Fruit fly (Drosophila melanogaster) whole organism, prepupa: Measurements from ENCODE around the gene beat-Ib.
A peak's percentile ranks its signal among the peaks of the same experiment; 100 is the strongest.

Experiments used
- CG3032 ChIP-seq: fragments of 200-800 bp; optimal IDR thresholded peaks from 2 replicates; lab custom pipeline; 2019; ENCODE audit warnings: missing biosample characterization, mild to moderate bottlenecking, missing genetic modification characterization, moderate library complexity
- CG31627 ChIP-seq: fragments of 200-800 bp; sonication (Bioruptor generic); optimal IDR thresholded peaks from 3 replicates; lab custom pipeline; 2016; ENCODE audit warnings: missing biosample characterization, missing genetic modification characterization
- CG32006 ChIP-seq: fragments of 200-800 bp; sonication (Bioruptor generic); optimal IDR thresholded peaks from 3 replicates; lab custom pipeline; 2017; ENCODE audit warnings: missing biosample characterization, mild to moderate bottlenecking, missing genetic modification characterization
- CG6854 ChIP-seq: fragments of 200-800 bp; sonication (Bioruptor generic); optimal IDR thresholded peaks from 2 replicates; lab custom pipeline; 2017; ENCODE audit warnings: missing biosample characterization, mild to moderate bottlenecking, missing genetic modification characterization
- Gug ChIP-seq: fragments of 200-800 bp; sonication (Bioruptor generic); IDR thresholded peaks from 2 replicates; pipeline ENCODE4 v1.3.6; 2022; ENCODE audit warnings: missing biosample characterization, missing genetic modification characterization
- Hr39 ChIP-seq: fragments of 200-800 bp; sonication (Bioruptor generic); optimal IDR thresholded peaks from 2 replicates; lab custom pipeline; 2016; ENCODE audit warnings: missing biosample characterization, missing genetic modification characterization
- OdsH ChIP-seq: fragments of 200-800 bp; sonication (Bioruptor generic); optimal IDR thresholded peaks from 3 replicates; lab custom pipeline; 2016; ENCODE audit warnings: missing biosample characterization, missing genetic modification characterization
- Smox ChIP-seq: fragments of 200-800 bp; sonication (Bioruptor generic); optimal IDR thresholded peaks from 3 replicates; lab custom pipeline; 2016; ENCODE audit warnings: missing biosample characterization, missing genetic modification characterization
- achi ChIP-seq: fragments of 200-800 bp; sonication (Bioruptor generic); optimal IDR thresholded peaks from 3 replicates; lab custom pipeline; 2016; ENCODE audit warnings: missing biosample characterization, missing genetic modification characterization
- lz ChIP-seq: fragments of 200-800 bp; sonication (Bioruptor generic); optimal IDR thresholded peaks from 3 replicates; lab custom pipeline; 2016; ENCODE audit warnings: missing biosample characterization, missing genetic modification characterization
- topi ChIP-seq: fragments of 200-800 bp; sonication (Bioruptor generic); optimal IDR thresholded peaks from 3 replicates; lab custom pipeline; 2016; ENCODE audit warnings: missing biosample characterization, missing genetic modification characterization
- vri ChIP-seq: fragments of 200-800 bp; sonication (Bioruptor generic); optimal IDR thresholded peaks from 3 replicates; lab custom pipeline; 2016; ENCODE audit warnings: missing biosample characterization, mild to moderate bottlenecking, missing genetic modification characterization

DNA sequence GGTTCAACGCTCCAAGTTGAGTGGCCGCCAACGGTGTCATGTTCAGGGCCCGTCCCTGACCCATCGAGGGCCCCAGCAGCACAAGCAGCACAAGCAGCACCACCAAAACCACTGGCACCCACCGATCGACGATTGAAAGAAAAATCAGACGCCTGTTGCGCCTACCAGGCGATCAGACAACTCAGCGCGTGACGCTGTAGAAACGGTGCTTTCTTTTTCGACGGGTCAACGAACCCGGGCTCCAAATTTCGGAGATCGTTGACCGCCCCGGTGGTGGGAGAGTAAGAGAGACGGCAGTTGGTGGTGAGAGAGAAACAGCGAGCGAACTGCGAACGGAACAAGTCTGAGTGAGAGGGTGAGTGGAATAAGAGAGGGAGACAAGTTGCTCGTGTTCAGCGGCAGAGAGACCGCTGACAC lies 50.6 kb downstream of the beat-Ib start:
- TF ChIP-seq vri (GFP tag; lab: Kevin White, UChicago) (peak; percentile 50), CG6854 (no peak), topi (no peak), CG31627 (no peak), achi (GFP tag; lab: Kevin White, UChicago) (no peak), CG3032 (no peak), Gug (GFP tag; lab: Robert Waterston, UW) (no peak), lz (GFP tag; lab: Kevin White, UChicago) (no peak), OdsH (GFP tag; lab: Kevin White, UChicago) (no peak), Smox (no peak), Hr39 (GFP tag; lab: Kevin White, UChicago) (no peak), CG32006 (GFP tag; lab: Kevin White, UChicago) (no peak)
